Fruit fly (Drosophila melanogaster): ENCODE data around the gene Reepl1.

The Reepl1 gene

dm6 chrX:11555070-11555469 is 17.4 kb upstream of the Reepl1 start:
- TF ChIP-seq Myc (optimal IDR thresholded peaks at IDR 0.05) (no peak), h (optimal IDR thresholded peaks at IDR 0.05) (no peak), psq (optimal IDR thresholded peaks at IDR 0.05) (no peak), ttk (optimal IDR thresholded peaks at IDR 0.05) (no peak), insv (optimal IDR thresholded peaks at IDR 0.05) (no peak), Sin3A (optimal IDR thresholded peaks at IDR 0.05) (no peak)

dm6 chrX:11556774-11557173 is 15.7 kb upstream of the Reepl1 start:
- no peak for TF ChIP-seq h (optimal IDR thresholded peaks at IDR 0.05)

dm6 chrX:11558389-11558908 is 14.1 kb upstream of the Reepl1 start, which contains the start of gene CG1572:
CG1572 (minus strand) TSS chrX:11558654.
- no peak for TF ChIP-seq psq (optimal IDR thresholded peaks at IDR 0.05)
- TF ChIP-seq Myc (optimal IDR thresholded peaks at IDR 0.05), result no peak
- no peak for TF ChIP-seq h (optimal IDR thresholded peaks at IDR 0.05)
- TF ChIP-seq Sin3A (optimal IDR thresholded peaks at IDR 0.05), result no peak
- no peak for TF ChIP-seq insv (optimal IDR thresholded peaks at IDR 0.05)
- TF ChIP-seq ttk (optimal IDR thresholded peaks at IDR 0.05), result no peak

- TF ChIP-seq insv (optimal IDR thresholded peaks at IDR 0.05), result no peak
- no peak for TF ChIP-seq Sin3A (optimal IDR thresholded peaks at IDR 0.05)
- TF ChIP-seq psq (optimal IDR thresholded peaks at IDR 0.05), result no peak
- no peak for TF ChIP-seq Myc (optimal IDR thresholded peaks at IDR 0.05)
- no peak for TF ChIP-seq ttk (optimal IDR thresholded peaks at IDR 0.05)
- no peak for TF ChIP-seq h (optimal IDR thresholded peaks at IDR 0.05)
These were observed 12.5 kb upstream of the Reepl1 start for dm6 chrX:11559728-11560724.

- TF ChIP-seq insv (optimal IDR thresholded peaks at IDR 0.05) (no peak), h (optimal IDR thresholded peaks at IDR 0.05) (no peak)
These were observed 11.0 kb upstream of the Reepl1 start, which contains the start of gene PGRP-SA for dm6 chrX:11561450-11562040. PGRP-SA (plus strand) TSS chrX:11561643.

- TF ChIP-seq h (optimal IDR thresholded peaks at IDR 0.05) (no peak), Myc (optimal IDR thresholded peaks at IDR 0.05) (no peak)
These were observed 2.4 kb upstream of the Reepl1 start, which contains the start of the genes Polr2A and CG11699 for dm6 chrX:11569956-11570695. Polr2A (minus strand) TSS chrX:11570326. CG11699 (plus strand) TSS chrX:11570621.

dm6 chrX:11573529-11573928 is 1.0 kb downstream of the Reepl1 start, which contains the start of gene CG11696:
CG11696 (plus strand) TSS chrX:11573731.
- TF ChIP-seq psq (optimal IDR thresholded peaks at IDR 0.05), result no peak
- no peak for TF ChIP-seq Sin3A (optimal IDR thresholded peaks at IDR 0.05)
- no peak for TF ChIP-seq h (optimal IDR thresholded peaks at IDR 0.05)
- no peak for TF ChIP-seq Myc (optimal IDR thresholded peaks at IDR 0.05)
- no peak for TF ChIP-seq ttk (optimal IDR thresholded peaks at IDR 0.05)
- no peak for TF ChIP-seq insv (optimal IDR thresholded peaks at IDR 0.05)

- no peak for TF ChIP-seq h (optimal IDR thresholded peaks at IDR 0.05)
- TF ChIP-seq ttk (optimal IDR thresholded peaks at IDR 0.05), result no peak
- TF ChIP-seq Sin3A (optimal IDR thresholded peaks at IDR 0.05), result no peak
These were observed 4.0 kb downstream of the Reepl1 start, which contains the start of gene CG11695 for dm6 chrX:11576540-11576939. CG11695 (plus strand) TSS chrX:11576883.

dm6 chrX:11578841-11579240 is 6.3 kb downstream of the Reepl1 start:
- no peak for TF ChIP-seq h (optimal IDR thresholded peaks at IDR 0.05)
- TF ChIP-seq Sin3A (optimal IDR thresholded peaks at IDR 0.05), result no peak
- no peak for TF ChIP-seq Myc (optimal IDR thresholded peaks at IDR 0.05)
- TF ChIP-seq psq (optimal IDR thresholded peaks at IDR 0.05), result no peak
- TF ChIP-seq ttk (optimal IDR thresholded peaks at IDR 0.05), result no peak
- no peak for TF ChIP-seq insv (optimal IDR thresholded peaks at IDR 0.05)

- TF ChIP-seq insv (optimal IDR thresholded peaks at IDR 0.05), result no peak
- TF ChIP-seq ttk (optimal IDR thresholded peaks at IDR 0.05), result no peak
- TF ChIP-seq psq (optimal IDR thresholded peaks at IDR 0.05), result no peak
- TF ChIP-seq Sin3A (optimal IDR thresholded peaks at IDR 0.05), result no peak
- TF ChIP-seq Myc (optimal IDR thresholded peaks at IDR 0.05), result no peak
- TF ChIP-seq h (optimal IDR thresholded peaks at IDR 0.05), result no peak
These were observed 7.8 kb downstream of the Reepl1 start, which contains the start of gene nod for dm6 chrX:11580200-11580840. nod (plus strand) TSS chrX:11580772.

dm6 chrX:11584075-11584474 is 11.6 kb downstream of the Reepl1 start, which contains the start of gene pkm:
pkm (minus strand) TSS chrX:11584175.
- TF ChIP-seq Sin3A (optimal IDR thresholded peaks at IDR 0.05) (no peak), h (optimal IDR thresholded peaks at IDR 0.05) (no peak), ttk (optimal IDR thresholded peaks at IDR 0.05) (no peak), psq (optimal IDR thresholded peaks at IDR 0.05) (no peak), Myc (optimal IDR thresholded peaks at IDR 0.05) (no peak)
